Worm (Caenorhabditis elegans): ENCODE measurements around the gene srt-50.
"Not testable (repeated sequence)": the region's sequence is repeated elsewhere in the genome, so short reads cannot be mapped to it uniquely, and the experiment has no call there.

Gene srt-50

DNA sequence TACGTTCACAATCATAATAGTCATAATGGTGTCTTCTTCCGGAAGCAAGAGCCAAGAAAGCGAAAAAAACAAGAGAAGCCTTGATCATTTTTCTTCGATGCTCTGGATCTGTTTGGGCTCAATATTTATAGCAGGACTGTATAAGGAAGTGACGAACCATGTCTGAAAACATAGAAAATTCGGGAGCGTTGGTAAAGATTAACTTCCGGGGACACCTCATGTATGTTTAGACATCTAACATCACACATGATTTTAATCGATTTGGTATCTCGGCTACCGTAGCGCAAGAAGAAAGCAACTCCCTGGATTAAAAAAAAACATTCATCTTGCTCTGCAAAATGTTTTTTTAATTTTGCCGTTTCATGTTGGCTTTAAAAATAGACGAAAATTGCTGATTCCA, 51.5 kb downstream of the srt-50 start, which contains the start of gene clec-190:
Gene clec-190 (minus strand): TSS at position 101 of the 400 bp plus-strand sequence.
- TF ChIP-seq somi-1 (GFP tag; optimal IDR thresholded peaks at IDR 0.05) (no peak), Y95B8A.8 (GFP tag; IDR thresholded peaks at IDR 0.05) (no peak), cebp-1 (GFP tag; IDR thresholded peaks at IDR 0.05) (no peak), cebp-1 (tag; optimal IDR thresholded peaks at IDR 0.05) (no peak)

DNA sequence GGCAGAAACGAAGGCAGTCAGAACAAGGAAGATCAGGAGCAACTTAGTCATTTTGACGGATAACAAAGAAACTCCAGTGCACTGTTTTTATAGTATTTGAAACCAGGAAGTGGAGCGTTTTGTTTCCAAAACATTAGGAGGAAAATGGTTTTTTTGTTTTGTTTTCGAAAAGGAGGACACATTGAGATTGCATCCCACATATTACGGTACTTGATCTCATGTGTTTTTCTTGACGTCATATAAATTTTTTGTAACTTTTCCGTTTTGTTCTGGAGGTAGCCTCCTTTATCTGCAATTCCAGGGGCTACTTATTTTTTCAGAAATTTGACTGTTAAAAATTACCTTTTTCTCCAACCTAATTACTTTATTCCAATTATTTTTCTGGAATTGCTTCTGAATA, 53.2 kb downstream of the srt-50 start, which contains the start of gene M199.9:
Gene M199.9 (minus strand): TSS at position 101 of the 400 bp plus-strand sequence.
- TF ChIP-seq nhr-120 (GFP tag; IDR thresholded peaks at IDR 0.05) = no peak
- no peak for TF ChIP-seq him-1 (tag; optimal IDR thresholded peaks at IDR 0.05)
- TF ChIP-seq hmg-20 (GFP tag; IDR thresholded peaks at IDR 0.05) = no peak
- no peak for TF ChIP-seq mcd-1 (GFP tag; IDR thresholded peaks at IDR 0.05)
- TF ChIP-seq ccch-3 (GFP tag; optimal IDR thresholded peaks at IDR 0.05) = no peak

DNA sequence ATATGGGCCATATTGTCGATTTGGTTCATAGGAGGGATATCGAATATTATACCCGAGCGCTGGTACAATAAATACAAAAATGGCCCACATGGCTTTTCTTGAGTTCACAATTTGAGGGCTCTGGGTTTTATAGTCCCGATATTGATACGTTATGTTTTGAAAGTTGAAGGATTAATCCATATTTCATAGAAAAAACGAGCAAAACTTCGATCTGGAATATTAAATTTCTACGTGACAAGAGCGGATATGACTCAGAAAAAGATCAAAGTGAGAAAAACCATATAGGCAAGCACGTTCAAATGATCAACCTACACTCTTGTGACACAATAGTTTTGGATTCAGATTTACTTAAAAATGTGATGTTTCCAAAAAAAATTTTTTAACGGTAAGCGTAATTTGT, 57.2 kb downstream of the srt-50 start, which contains the start of gene col-135:
Gene col-135 (minus strand): TSS at position 101 of the 400 bp plus-strand sequence.
- TF ChIP-seq lin-54 (GFP tag; optimal IDR thresholded peaks at IDR 0.05) (no peak), B0035.1 (tag; optimal IDR thresholded peaks at IDR 0.05) (no peak), attf-3 (GFP tag; conservative IDR thresholded peaks at IDR 0.05) (no peak), egl-44 (GFP tag; IDR thresholded peaks at IDR 0.05) (no peak), B0336.3 (GFP tag; IDR thresholded peaks at IDR 0.05) (no peak), lin-35 (GFP tag; optimal IDR thresholded peaks at IDR 0.05) (no peak), ccch-3 (GFP tag; optimal IDR thresholded peaks at IDR 0.05) (no peak), madf-3 (GFP tag; IDR thresholded peaks at IDR 0.05) (no peak)

ce11 chrIV:15133899-15134298, 59.4 kb downstream of the srt-50 start, which contains the start of gene M199.8:
TSS of gene M199.8 (minus strand) at chrIV:15133999.
- TF ChIP-seq lsy-27 (tag; optimal IDR thresholded peaks at IDR 0.05; ENCODE audit: borderline replicate concordance, insufficient read depth); Y67H2A.10 (GFP tag; conservative IDR thresholded peaks at IDR 0.05); egrh-3 (GFP tag; IDR thresholded peaks at IDR 0.05): not testable (repeated sequence)

Measured in whole organism, young adult.